Fruit fly (Drosophila melanogaster) whole organism, wandering third instar larva: ENCODE results near the gene APP-BP1.

Source experiments
- Abd-B ChIP-seq: fragments of >200 bp; optimal IDR thresholded peaks from 2 replicates; lab custom pipeline; 2017; ENCODE audit warnings: missing biosample characterization, missing genetic modification characterization
- CG32264 ChIP-seq: fragments of 200-800 bp; sonication (Bioruptor generic); optimal IDR thresholded peaks from 2 replicates; lab custom pipeline; 2016; ENCODE audit warnings: missing biosample characterization, missing genetic modification characterization
- CG9705 ChIP-seq: fragments of 200-800 bp; sonication (Bioruptor generic); optimal IDR thresholded peaks from 2 replicates; lab custom pipeline; 2018; ENCODE audit warnings: missing biosample characterization, mild to moderate bottlenecking, missing genetic modification characterization
- CrebA ChIP-seq: fragments of 200-800 bp; sonication (Bioruptor generic); optimal IDR thresholded peaks from 2 replicates; lab custom pipeline; 2016; ENCODE audit warnings: missing biosample characterization, mild to moderate bottlenecking, missing genetic modification characterization, borderline replicate concordance
- Dfd ChIP-seq: fragments of >200 bp; optimal IDR thresholded peaks from 2 replicates; lab custom pipeline; 2017; ENCODE audit warnings: missing biosample characterization, missing genetic modification characterization
- Dif ChIP-seq: fragments of 200-275, 200-300 bp; sonication (Bioruptor generic); optimal IDR thresholded peaks from 2 replicates; lab custom pipeline; 2018; ENCODE audit warnings: missing biosample characterization, missing genetic modification characterization; ENCODE audit not compliant: partially characterized antibody
- GATAd ChIP-seq: sonication (Bioruptor generic); optimal IDR thresholded peaks from 2 replicates; lab custom pipeline; 2016; ENCODE audit warnings: missing biosample characterization, missing genetic modification characterization
- HLH106 ChIP-seq: fragments of 200-800 bp; optimal IDR thresholded peaks from 3 replicates; lab custom pipeline; 2019; ENCODE audit warnings: missing biosample characterization, mild to moderate bottlenecking, missing genetic modification characterization, moderate library complexity
- Hnf4 ChIP-seq: fragments of 200-800 bp; sonication (Bioruptor generic); optimal IDR thresholded peaks from 2 replicates; lab custom pipeline; 2016; ENCODE audit warnings: missing biosample characterization, mild to moderate bottlenecking, missing genetic modification characterization
- Hr78 ChIP-seq: fragments of >200 bp; optimal IDR thresholded peaks from 2 replicates; lab custom pipeline; 2017; ENCODE audit warnings: missing biosample characterization, missing genetic modification characterization
- Hr83 ChIP-seq: fragments of 200-300 bp; sonication (Bioruptor generic); optimal IDR thresholded peaks from 2 replicates; lab custom pipeline; 2016; ENCODE audit warnings: missing biosample characterization, mild to moderate bottlenecking, missing genetic modification characterization, moderate library complexity; ENCODE audit not compliant: poor library complexity, severe bottlenecking
- Jra ChIP-seq: sonication (Bioruptor generic); optimal IDR thresholded peaks from 2 replicates; lab custom pipeline; 2016; ENCODE audit warnings: missing biosample characterization, missing genetic modification characterization
- Mio ChIP-seq: sonication (Bioruptor generic); optimal IDR thresholded peaks from 2 replicates; lab custom pipeline; 2016; ENCODE audit warnings: missing biosample characterization, missing genetic modification characterization
- Myc ChIP-seq: fragments of >200 bp; optimal IDR thresholded peaks from 2 replicates; lab custom pipeline; 2017
- N ChIP-seq: fragments of >200 bp; optimal IDR thresholded peaks from 2 replicates; lab custom pipeline; 2018; ENCODE audit warnings: missing biosample characterization, missing external identifiers, missing genetic modification characterization
- OdsH ChIP-seq: fragments of 200-800 bp; sonication (Bioruptor generic); optimal IDR thresholded peaks from 2 replicates; lab custom pipeline; 2016; ENCODE audit warnings: missing biosample characterization, mild to moderate bottlenecking, missing genetic modification characterization
- Rel ChIP-seq, 2 experiments: fragments of 200-800 bp; sonication (Bioruptor generic) in 1 of 2; optimal IDR thresholded peaks; 2 replicates in 1 of 2; 3 replicates in 1 of 2; lab custom pipeline; 2016 to 2019; ENCODE audit warnings: mild to moderate bottlenecking in 2 of 2, missing biosample characterization in 2 of 2, missing genetic modification characterization in 2 of 2, moderate library complexity in 1 of 2
- Sp1 ChIP-seq: fragments of 200-800 bp; sonication (Bioruptor generic); optimal IDR thresholded peaks from 3 replicates; lab custom pipeline; 2019; ENCODE audit warnings: missing biosample characterization, mild to moderate bottlenecking, missing genetic modification characterization, moderate library complexity
- Vsx2 ChIP-seq: fragments of 200-300, 225-300 bp; sonication (Bioruptor generic); optimal IDR thresholded peaks from 2 replicates; lab custom pipeline; 2018; ENCODE audit warnings: missing biosample characterization, missing genetic modification characterization; ENCODE audit not compliant: partially characterized antibody
- br ChIP-seq: fragments of 200-800 bp; sonication (Bioruptor generic); optimal IDR thresholded peaks from 2 replicates; lab custom pipeline; 2016; ENCODE audit warnings: missing biosample characterization, missing genetic modification characterization
- brk ChIP-seq: fragments of 200-800 bp; sonication (Bioruptor generic); optimal IDR thresholded peaks from 2 replicates; lab custom pipeline; 2016; ENCODE audit warnings: missing biosample characterization, mild to moderate bottlenecking, missing genetic modification characterization
- dl ChIP-seq, 2 experiments: fragments of 175-275, 200-275 bp in 1 of 2; fragments of 200-275 bp in 1 of 2; sonication (Bioruptor generic); optimal IDR thresholded peaks; lab custom pipeline; 2018; ENCODE audit warnings: mild to moderate bottlenecking in 2 of 2, missing biosample characterization in 2 of 2, missing genetic modification characterization in 2 of 2, moderate library complexity in 2 of 2; ENCODE audit not compliant: partially characterized antibody in 2 of 2, insufficient read depth in 1 of 2
- dmrt93B ChIP-seq: fragments of 200-800 bp; sonication (Bioruptor generic); optimal IDR thresholded peaks from 2 replicates; lab custom pipeline; 2018; ENCODE audit warnings: missing biosample characterization, mild to moderate bottlenecking, missing genetic modification characterization
- dsf ChIP-seq: sonication (Bioruptor generic); optimal IDR thresholded peaks from 2 replicates; lab custom pipeline; 2016; ENCODE audit warnings: missing biosample characterization, missing genetic modification characterization, borderline replicate concordance
- ey ChIP-seq: fragments of 200-800 bp; sonication (Bioruptor generic); optimal IDR thresholded peaks from 2 replicates; lab custom pipeline; 2016; ENCODE audit warnings: missing biosample characterization, missing genetic modification characterization
- foxo ChIP-seq, 2 experiments: fragments of 200-800 bp; sonication (Bioruptor generic); optimal IDR thresholded peaks; 2 replicates in 1 of 2; 3 replicates in 1 of 2; lab custom pipeline; 2016 to 2017; ENCODE audit warnings: missing biosample characterization in 2 of 2, missing genetic modification characterization in 2 of 2
- fru ChIP-seq: fragments of 200-800 bp; sonication (Bioruptor generic); optimal IDR thresholded peaks from 3 replicates; lab custom pipeline; 2016; ENCODE audit warnings: missing biosample characterization, mild to moderate bottlenecking, missing genetic modification characterization
- h ChIP-seq: fragments of 200-800 bp; sonication (Bioruptor generic); optimal IDR thresholded peaks from 3 replicates; lab custom pipeline; 2016; ENCODE audit warnings: missing biosample characterization, mild to moderate bottlenecking, missing genetic modification characterization
- jim ChIP-seq: fragments of 175-275, 200-325 bp; sonication (Bioruptor generic); optimal IDR thresholded peaks from 2 replicates; lab custom pipeline; 2016; ENCODE audit warnings: missing biosample characterization, mild to moderate bottlenecking, missing genetic modification characterization
- lola ChIP-seq: fragments of >200 bp; optimal IDR thresholded peaks from 2 replicates; lab custom pipeline; 2017; ENCODE audit warnings: missing biosample characterization, missing genetic modification characterization
- pan ChIP-seq: fragments of >200 bp; optimal IDR thresholded peaks from 2 replicates; lab custom pipeline; 2017
- psq ChIP-seq: fragments of 200-800 bp; sonication (Bioruptor generic); optimal IDR thresholded peaks from 3 replicates; lab custom pipeline; 2017; ENCODE audit warnings: missing biosample characterization, mild to moderate bottlenecking, missing genetic modification characterization, moderate library complexity
- rgr ChIP-seq: fragments of 200-800 bp; sonication (Bioruptor generic); optimal IDR thresholded peaks from 3 replicates; lab custom pipeline; 2016; ENCODE audit warnings: missing biosample characterization, mild to moderate bottlenecking, missing genetic modification characterization
- sage ChIP-seq: fragments of 200-800 bp; sonication (Bioruptor generic); optimal IDR thresholded peaks from 2 replicates; lab custom pipeline; 2016; ENCODE audit warnings: missing biosample characterization, mild to moderate bottlenecking, missing genetic modification characterization
- sv ChIP-seq: fragments of 200-800 bp; sonication (Bioruptor generic); optimal IDR thresholded peaks from 3 replicates; lab custom pipeline; 2016; ENCODE audit warnings: missing biosample characterization, missing genetic modification characterization
- tai ChIP-seq: sonication (Bioruptor generic); optimal IDR thresholded peaks from 2 replicates; lab custom pipeline; 2016; ENCODE audit warnings: missing biosample characterization, missing genetic modification characterization
- usp ChIP-seq: fragments of >200 bp; optimal IDR thresholded peaks from 2 replicates; lab custom pipeline; 2017; ENCODE audit warnings: missing biosample characterization, missing genetic modification characterization
- woc ChIP-seq: sonication (Bioruptor generic); optimal IDR thresholded peaks from 2 replicates; lab custom pipeline; 2016; ENCODE audit warnings: missing biosample characterization, mild to moderate bottlenecking, missing genetic modification characterization

Gene APP-BP1

dm6 chr3L:11092610-11092961, 5.6 kb upstream of the APP-BP1 start:
- TF ChIP-seq N (peak; percentile 5), psq (peak; percentile 94), OdsH (GFP tag; lab: Kevin White, UChicago) (no peak), Dif (GFP tag; lab: Kevin White, UChicago) (no peak)

dm6 chr3L:11093046-11093520, 5.1 kb upstream of the APP-BP1 start, which contains the start of gene JIL-1:
Gene JIL-1, minus strand, starts transcription at chr3L:11093193.
- TF ChIP-seq h: peak; percentile 77
- TF ChIP-seq HLH106: peak; percentile 68
- no peak for TF ChIP-seq usp (GFP tag; lab: Kevin White, UChicago)
- peak; percentile 83 for TF ChIP-seq Hnf4 (GFP tag; lab: Kevin White, UChicago)
- TF ChIP-seq Hr83 (GFP tag; lab: Kevin White, UChicago): peak; percentile 38
- no peak for TF ChIP-seq N
- TF ChIP-seq fru (GFP tag; lab: Kevin White, UChicago): peak; percentile 62
- TF ChIP-seq woc (GFP tag; lab: Kevin White, UChicago): peak; percentile 76
- TF ChIP-seq dl (GFP tag; optimal IDR thresholded peaks at IDR 0.05; lab: Kevin White, UChicago; ENCODE audit: insufficient read depth in 1 of 2, partially characterized antibody in 2 of 2): no peak
- TF ChIP-seq CG9705 (GFP tag; lab: Kevin White, UChicago): peak; percentile 29
- no peak for TF ChIP-seq dmrt93B (GFP tag; lab: Kevin White, UChicago)
- no peak for TF ChIP-seq Abd-B (GFP tag; lab: Kevin White, UChicago)
- TF ChIP-seq sv (GFP tag; lab: Kevin White, UChicago): peak; percentile 69
- no peak for TF ChIP-seq pan (lab: Kevin White, UChicago)
- no peak for TF ChIP-seq Dif (GFP tag; lab: Kevin White, UChicago)
- TF ChIP-seq Jra (GFP tag; lab: Kevin White, UChicago): peak; percentile 75
- peak; percentile 0 for TF ChIP-seq Mio (GFP tag; lab: Kevin White, UChicago)
- TF ChIP-seq Sp1 (GFP tag; lab: Kevin White, UChicago): peak; percentile 56
- no peak for TF ChIP-seq Dfd (GFP tag; lab: Kevin White, UChicago)
- TF ChIP-seq rgr (GFP tag; lab: Kevin White, UChicago): peak; percentile 74
- peak in 1 of 2 experiments; percentile 78 for TF ChIP-seq foxo (GFP tag; optimal IDR thresholded peaks at IDR 0.05; lab: Kevin White, UChicago)
- peak; percentile 51 for TF ChIP-seq ey
- peak; percentile 75 for TF ChIP-seq psq
- peak; percentile 69 for TF ChIP-seq brk (GFP tag; lab: Kevin White, UChicago)
- no peak for TF ChIP-seq Hr78 (GFP tag; lab: Kevin White, UChicago)
- TF ChIP-seq dsf (GFP tag; lab: Kevin White, UChicago): peak; percentile 60
- TF ChIP-seq Myc: peak; percentile 2
- peak; percentile 20 for TF ChIP-seq OdsH (GFP tag; lab: Kevin White, UChicago)
- TF ChIP-seq CrebA (GFP tag; lab: Kevin White, UChicago): no peak
- TF ChIP-seq CG32264 (GFP tag; lab: Kevin White, UChicago): no peak
- peak; percentile 40 for TF ChIP-seq tai
- TF ChIP-seq sage (GFP tag; lab: Kevin White, UChicago): peak; percentile 65
- peak; percentile 36 for TF ChIP-seq Rel (GFP tag; optimal IDR thresholded peaks at IDR 0.05; lab: Kevin White, UChicago)
- TF ChIP-seq Rel (tag; optimal IDR thresholded peaks at IDR 0.05; lab: Kevin White, UChicago): peak; percentile 32
- TF ChIP-seq br (GFP tag; lab: Kevin White, UChicago): peak; percentile 66
- peak; percentile 41 for TF ChIP-seq GATAd
- TF ChIP-seq lola (GFP tag; lab: Kevin White, UChicago): no peak
- TF ChIP-seq jim: peak; percentile 6
- TF ChIP-seq Vsx2 (GFP tag; lab: Kevin White, UChicago): peak; percentile 25

- no peak for TF ChIP-seq Hr83 (GFP tag; lab: Kevin White, UChicago)
- no peak for TF ChIP-seq ey
- TF ChIP-seq sage (GFP tag; lab: Kevin White, UChicago): no peak
- TF ChIP-seq Dfd (GFP tag; lab: Kevin White, UChicago): no peak
- TF ChIP-seq dsf (GFP tag; lab: Kevin White, UChicago): no peak
- no peak for TF ChIP-seq brk (GFP tag; lab: Kevin White, UChicago)
- no peak for TF ChIP-seq CG32264 (GFP tag; lab: Kevin White, UChicago)
- no peak for TF ChIP-seq HLH106
- no peak for TF ChIP-seq N
- TF ChIP-seq Jra (GFP tag; lab: Kevin White, UChicago): no peak
- TF ChIP-seq Myc: no peak
- TF ChIP-seq tai: no peak
- no peak for TF ChIP-seq Vsx2 (GFP tag; lab: Kevin White, UChicago)
- no peak for TF ChIP-seq pan (lab: Kevin White, UChicago)
- TF ChIP-seq psq: no peak
- TF ChIP-seq sv (GFP tag; lab: Kevin White, UChicago): no peak
These were observed 3.9 kb upstream of the APP-BP1 start for dm6 chr3L:11094279-11094678.
